Worm (Caenorhabditis elegans): ENCODE measurements around the gene mec-1.

Gene mec-1

DNA sequence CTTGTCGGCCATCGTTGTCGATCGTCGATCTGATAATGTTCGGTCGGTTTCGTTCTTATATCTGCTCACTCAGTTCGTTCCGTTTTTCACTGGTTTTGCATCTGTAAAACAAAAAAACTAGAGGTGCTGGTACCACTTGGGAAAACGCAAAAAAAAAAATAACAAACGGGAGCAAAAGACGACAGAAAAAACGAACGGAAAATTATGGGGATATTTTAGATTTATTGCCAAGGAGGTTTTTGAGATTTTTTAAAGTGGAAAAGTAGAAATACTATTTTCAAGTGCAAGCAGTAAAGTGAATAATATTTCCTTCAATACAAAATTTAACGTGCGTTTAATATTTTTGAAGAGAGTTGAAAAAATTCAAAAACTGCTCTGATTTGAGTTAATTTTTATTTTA lies 27.4 kb upstream of the mec-1 start, which contains the start of gene unc-68:
unc-68 (minus strand) TSS at position 101 of the 400 bp plus-strand sequence.
- TF ChIP-seq hlh-30 (tag; optimal IDR thresholded peaks at IDR 0.05; ENCODE audit: insufficient read depth), result no peak
- no peak for TF ChIP-seq nhr-25 (tag; optimal IDR thresholded peaks at IDR 0.05; ENCODE audit: borderline replicate concordance, insufficient read depth)
- TF ChIP-seq fos-1 (tag; optimal IDR thresholded peaks at IDR 0.05), result no peak
- TF ChIP-seq aha-1 (tag), result peak; percentile 52
- TF ChIP-seq mdl-1 (tag; optimal IDR thresholded peaks at IDR 0.05), result no peak

DNA sequence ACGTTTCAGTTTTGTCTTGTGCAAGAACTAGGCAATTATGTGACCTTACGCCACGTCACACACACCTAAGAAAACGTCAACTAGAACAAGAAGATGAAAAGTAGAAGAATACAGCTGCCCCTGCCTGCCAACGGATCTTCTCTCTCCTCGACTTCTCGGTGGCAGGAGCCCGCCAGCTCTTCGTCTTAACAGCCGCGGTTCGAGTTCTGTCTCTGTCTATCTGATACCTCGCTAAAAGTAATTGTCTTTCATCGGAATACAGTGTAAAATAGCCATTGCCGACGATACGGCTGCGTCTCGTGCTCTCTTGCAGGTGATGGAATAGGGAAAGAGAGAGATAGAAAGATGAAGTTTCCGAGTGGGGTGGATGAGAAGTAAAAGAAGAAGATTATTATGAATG lies 26.1 kb upstream of the mec-1 start:
- TF ChIP-seq daf-16 (GFP tag; optimal IDR thresholded peaks at IDR 0.05), result peak in 1 of 2 experiments; percentile 12
- no peak for TF ChIP-seq daf-16 (tag; optimal IDR thresholded peaks at IDR 0.05)
- TF ChIP-seq nhr-11 (tag; optimal IDR thresholded peaks at IDR 0.05), result peak; percentile 13
- peak; percentile 45 for TF ChIP-seq hlh-11 (tag; optimal IDR thresholded peaks at IDR 0.05)
- TF ChIP-seq lsy-2 (tag; optimal IDR thresholded peaks at IDR 0.05), result no peak
- TF ChIP-seq nhr-10 (tag; optimal IDR thresholded peaks at IDR 0.05), result no peak
- TF ChIP-seq snpc-1.2 (GFP tag; IDR thresholded peaks at IDR 0.05), result no peak

DNA sequence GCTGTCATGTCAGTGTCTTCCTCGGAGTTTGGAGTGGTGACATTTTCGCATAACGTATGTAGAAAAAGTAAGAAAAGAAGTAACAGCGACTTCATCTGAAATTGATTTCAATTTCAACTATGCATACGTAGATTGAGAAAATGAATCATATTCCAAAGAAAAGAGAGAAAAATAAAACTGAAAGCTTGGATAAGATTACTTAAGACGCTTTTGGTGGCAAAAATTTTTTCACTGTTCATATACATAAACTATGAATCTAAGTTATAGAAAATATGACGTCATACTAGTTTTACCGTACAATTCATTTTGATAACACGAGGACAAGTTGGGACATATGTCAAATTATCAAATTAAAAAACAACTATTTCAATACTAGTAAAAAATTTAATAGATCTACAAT lies 22.1 kb upstream of the mec-1 start, which contains the start of gene lipl-6:
lipl-6 (minus strand) TSS at position 101 of the 400 bp plus-strand sequence.
- TF ChIP-seq snpc-1.2 (GFP tag; IDR thresholded peaks at IDR 0.05) (no peak), hif-1 (tag; optimal IDR thresholded peaks at IDR 0.05) (no peak), hlh-11 (tag; optimal IDR thresholded peaks at IDR 0.05) (no peak), lin-13 (GFP tag; optimal IDR thresholded peaks at IDR 0.05) (no peak), hmg-1.1 (GFP tag; IDR thresholded peaks at IDR 0.05) (no peak), ama-1 (optimal IDR thresholded peaks at IDR 0.05) (no peak), fkh-10 (GFP tag; optimal IDR thresholded peaks at IDR 0.05) (no peak), nhr-77 (tag; optimal IDR thresholded peaks at IDR 0.05) (no peak), nhr-48 (tag; optimal IDR thresholded peaks at IDR 0.05) (no peak), ceh-62 (tag; optimal IDR thresholded peaks at IDR 0.05) (no peak), tra-1 (GFP tag; IDR thresholded peaks at IDR 0.05) (no peak)

DNA sequence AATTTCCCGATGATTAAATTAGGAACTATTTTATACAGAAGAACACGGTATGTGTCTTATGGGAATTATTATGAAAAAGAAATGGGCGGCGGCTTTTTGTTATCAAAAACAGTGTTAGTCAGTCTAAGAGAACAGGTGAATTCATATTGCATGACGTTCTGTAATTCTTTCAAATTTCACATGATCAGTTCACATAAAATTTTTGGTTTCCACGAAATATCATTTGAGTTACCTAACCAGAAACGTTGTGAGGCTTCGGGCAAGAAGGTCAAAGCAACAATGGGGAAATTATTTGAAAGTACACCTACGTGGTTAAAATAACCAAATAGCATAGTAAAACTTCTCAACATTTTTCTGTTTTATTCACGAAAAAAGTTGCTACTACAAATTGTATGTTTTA lies 20.5 kb upstream of the mec-1 start, which contains the start of gene Y57E12B.10:
Y57E12B.10 (minus strand) TSS at position 101 of the 400 bp plus-strand sequence.
- TF ChIP-seq php-3 (GFP tag; IDR thresholded peaks at IDR 0.05) (no peak), mes-2 (tag; optimal IDR thresholded peaks at IDR 0.05; ENCODE audit: poor library complexity, severe bottlenecking) (no peak), hlh-30 (tag; optimal IDR thresholded peaks at IDR 0.05; ENCODE audit: insufficient read depth) (no peak), nhr-25 (tag; optimal IDR thresholded peaks at IDR 0.05; ENCODE audit: borderline replicate concordance, insufficient read depth) (no peak), F44E2.7 (GFP tag; IDR thresholded peaks at IDR 0.05) (no peak), D1046.2 (GFP tag; IDR thresholded peaks at IDR 0.05) (no peak), ztf-11 (tag; optimal IDR thresholded peaks at IDR 0.05) (no peak), nhr-11 (tag; optimal IDR thresholded peaks at IDR 0.05) (no peak), lim-7 (GFP tag; IDR thresholded peaks at IDR 0.05) (no peak), madf-5 (GFP tag; IDR thresholded peaks at IDR 0.05) (no peak), jun-1 (tag; optimal IDR thresholded peaks at IDR 0.05) (no peak), nhr-10 (tag; optimal IDR thresholded peaks at IDR 0.05) (no peak), attf-4 (tag; optimal IDR thresholded peaks at IDR 0.05) (no peak), nhr-77 (tag; optimal IDR thresholded peaks at IDR 0.05) (no peak), dve-1 (tag; optimal IDR thresholded peaks at IDR 0.05; ENCODE audit: insufficient read depth) (no peak), nhr-6 (tag; optimal IDR thresholded peaks at IDR 0.05) (no peak), snpc-4 (tag; optimal IDR thresholded peaks at IDR 0.05) (no peak), ZK546.5 (tag; optimal IDR thresholded peaks at IDR 0.05) (no peak), lsy-2 (tag; optimal IDR thresholded peaks at IDR 0.05) (no peak), nhr-28 (tag; optimal IDR thresholded peaks at IDR 0.05) (no peak)

Measured in whole organism, L4 larva.